Fruit fly (Drosophila melanogaster): ENCODE data around the gene CG14667.
A peak's percentile ranks its signal among the peaks of the same experiment; 100 is the strongest.

CG14667 gene

dm6 chr3R:5363412-5363811 is 11.4 kb upstream of the CG14667 start:
- TF ChIP-seq EcR (GFP tag; optimal IDR thresholded peaks at IDR 0.05) (no peak), pan (optimal IDR thresholded peaks at IDR 0.05) (no peak), CG8478 (optimal IDR thresholded peaks at IDR 0.05) (no peak), Dll (optimal IDR thresholded peaks at IDR 0.05) (no peak), usp (GFP tag; optimal IDR thresholded peaks at IDR 0.05) (no peak), psq (optimal IDR thresholded peaks at IDR 0.05) (no peak)

DNA sequence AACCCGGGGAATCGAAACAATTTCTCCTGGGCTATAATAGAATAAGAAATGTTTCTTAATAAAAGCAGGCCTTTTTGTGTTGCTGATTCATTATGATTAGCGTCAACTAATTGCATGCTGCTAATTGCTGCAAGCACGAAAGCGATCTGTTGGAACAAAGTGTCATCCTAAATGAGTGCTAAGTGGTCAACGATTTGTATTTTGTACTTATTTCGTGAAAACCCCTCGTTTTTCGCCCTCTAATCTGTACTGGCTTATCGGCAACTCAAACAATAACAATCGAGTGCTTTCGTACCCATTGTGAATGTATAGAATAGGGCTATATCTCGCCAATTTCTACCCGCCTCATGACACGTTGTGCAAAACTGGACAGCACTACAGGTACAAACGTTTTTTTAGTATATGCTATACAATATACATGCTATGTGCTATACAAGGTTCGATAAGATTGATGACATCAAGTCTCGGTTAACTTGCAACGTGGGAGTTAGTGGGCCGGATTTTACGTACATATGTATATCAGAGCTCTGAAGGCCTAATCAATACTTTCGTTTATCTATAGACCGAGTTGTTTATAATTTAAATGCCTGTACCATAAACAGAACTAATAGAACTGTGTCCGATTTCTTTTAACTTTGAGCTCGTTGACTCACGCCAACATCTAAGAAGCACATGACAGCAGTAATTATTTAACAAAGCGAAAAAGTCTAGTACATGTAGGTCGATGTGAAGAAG is 10.1 kb upstream of the CG14667 start:
- TF ChIP-seq usp (GFP tag; optimal IDR thresholded peaks at IDR 0.05) (no peak), pan (optimal IDR thresholded peaks at IDR 0.05) (no peak), Dll (optimal IDR thresholded peaks at IDR 0.05) (no peak), EcR (GFP tag; optimal IDR thresholded peaks at IDR 0.05) (no peak), CG8478 (optimal IDR thresholded peaks at IDR 0.05) (no peak)

- TF ChIP-seq CG8478 (optimal IDR thresholded peaks at IDR 0.05) (no peak), EcR (GFP tag; optimal IDR thresholded peaks at IDR 0.05) (no peak)
Observed at dm6 chr3R:5367512-5368169, 7.2 kb upstream of the CG14667 start.

DNA sequence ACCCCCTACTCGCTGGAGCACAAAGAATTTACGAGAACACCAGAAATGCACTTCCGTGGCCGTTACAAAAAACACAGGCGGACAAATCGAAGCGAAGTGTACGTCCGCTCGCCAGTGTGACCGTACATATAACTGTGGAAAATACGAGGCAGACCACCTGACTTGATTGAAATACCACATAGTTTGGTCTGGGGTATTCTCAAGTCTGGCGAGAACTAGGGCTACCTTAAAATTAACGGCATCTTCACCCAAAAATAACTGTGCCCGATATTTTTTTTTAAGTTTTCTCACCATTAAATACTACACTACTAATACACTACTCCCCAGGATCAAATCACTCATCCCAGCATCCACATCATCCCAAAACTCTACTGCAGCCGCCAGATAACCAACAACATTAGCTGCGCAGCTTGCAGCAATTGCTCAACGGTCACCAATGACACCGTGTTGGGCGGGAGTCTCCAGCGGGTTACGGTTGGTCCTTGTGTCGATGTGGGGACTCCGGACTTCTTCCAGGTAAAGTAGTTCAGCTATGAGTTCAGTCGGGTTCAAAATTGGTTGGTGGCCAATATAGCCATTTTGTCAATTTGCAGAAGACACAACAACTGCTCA is 6.5 kb upstream of the CG14667 start, which contains the start of gene Cerk:
Gene Cerk, minus strand, starts transcription at position 137 of the 612 bp plus-strand sequence.
- TF ChIP-seq usp (GFP tag; optimal IDR thresholded peaks at IDR 0.05) (no peak), psq (optimal IDR thresholded peaks at IDR 0.05) (no peak)

DNA sequence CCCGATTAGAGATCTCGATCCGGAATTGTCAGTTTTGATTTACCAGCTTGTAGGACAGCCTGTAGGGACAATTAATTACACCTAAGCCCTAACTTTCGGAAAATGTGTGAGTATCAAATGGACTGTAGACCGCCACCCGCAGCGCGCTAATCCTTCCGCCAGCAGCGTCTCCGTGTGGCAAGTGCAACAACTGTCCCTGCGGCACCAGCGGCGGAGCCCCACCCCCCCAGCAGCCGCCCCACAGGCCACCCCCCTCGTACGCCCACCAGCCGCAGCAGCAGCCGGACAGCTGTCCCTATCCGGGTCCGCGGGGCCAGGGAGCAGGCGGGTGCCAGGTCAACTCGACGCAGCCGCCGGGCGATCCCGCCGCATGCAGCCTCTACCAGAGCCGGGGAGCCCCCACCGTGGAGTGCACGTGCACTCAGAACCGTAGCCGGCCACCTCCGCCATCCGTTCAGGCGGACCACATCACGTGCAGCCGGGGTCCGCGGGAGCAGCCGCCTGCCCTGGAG is 5.3 kb upstream of the CG14667 start, which contains the start of the genes CG31542 and CG34277:
Gene CG31542, plus strand, starts transcription at position 51 of the 512 bp plus-strand sequence.
Gene CG34277, plus strand, starts transcription at position 51 of the 512 bp plus-strand sequence.
- no peak for TF ChIP-seq pan (optimal IDR thresholded peaks at IDR 0.05)
- TF ChIP-seq EcR (GFP tag; optimal IDR thresholded peaks at IDR 0.05) = no peak
- TF ChIP-seq usp (GFP tag; optimal IDR thresholded peaks at IDR 0.05) = no peak
- no peak for TF ChIP-seq CG8478 (optimal IDR thresholded peaks at IDR 0.05)
- no peak for TF ChIP-seq Dll (optimal IDR thresholded peaks at IDR 0.05)
- no peak for TF ChIP-seq psq (optimal IDR thresholded peaks at IDR 0.05)

- TF ChIP-seq Dll (optimal IDR thresholded peaks at IDR 0.05) (no peak), psq (optimal IDR thresholded peaks at IDR 0.05) (peak; percentile 28), pan (optimal IDR thresholded peaks at IDR 0.05) (no peak)
Observed at dm6 chr3R:5371563-5371962, 3.3 kb upstream of the CG14667 start, which contains the start of gene Polr2F. Gene Polr2F (plus strand): TSS chr3R:5371795.

DNA sequence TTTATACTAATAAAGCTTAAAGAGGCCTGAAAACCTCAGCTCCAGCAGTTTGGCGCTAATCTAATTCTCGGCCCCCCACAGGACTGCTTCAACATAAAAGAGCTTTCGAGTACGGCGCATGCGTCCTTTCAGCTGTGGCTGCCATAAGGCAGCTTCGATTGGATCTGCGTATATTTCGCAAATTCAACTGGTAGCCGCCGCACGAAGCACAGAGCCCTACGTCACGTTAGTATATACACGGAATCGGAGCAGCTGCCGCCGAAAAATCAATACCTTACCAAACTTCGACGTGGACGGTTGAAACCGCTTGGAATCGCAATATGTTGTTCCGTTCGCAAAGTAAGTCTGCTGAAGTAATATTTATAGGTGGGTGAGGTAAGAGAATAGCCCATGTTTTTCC is 1.8 kb downstream of the CG14667 start, which contains the start of gene 7B2:
Gene 7B2, plus strand, starts transcription at position 169 of the 400 bp plus-strand sequence.
- TF ChIP-seq EcR (GFP tag; optimal IDR thresholded peaks at IDR 0.05) (no peak), Dll (optimal IDR thresholded peaks at IDR 0.05) (no peak), psq (optimal IDR thresholded peaks at IDR 0.05) (no peak), pan (optimal IDR thresholded peaks at IDR 0.05) (no peak), CG8478 (optimal IDR thresholded peaks at IDR 0.05) (no peak), usp (GFP tag; optimal IDR thresholded peaks at IDR 0.05) (no peak)

- TF ChIP-seq CG8478 (optimal IDR thresholded peaks at IDR 0.05) = no peak
- no peak for TF ChIP-seq pan (optimal IDR thresholded peaks at IDR 0.05)
- no peak for TF ChIP-seq EcR (GFP tag; optimal IDR thresholded peaks at IDR 0.05)
- TF ChIP-seq psq (optimal IDR thresholded peaks at IDR 0.05) = no peak
- TF ChIP-seq usp (GFP tag; optimal IDR thresholded peaks at IDR 0.05) = no peak
- no peak for TF ChIP-seq Dll (optimal IDR thresholded peaks at IDR 0.05)
Observed at dm6 chr3R:5385761-5386160, 10.9 kb downstream of the CG14667 start.

DNA sequence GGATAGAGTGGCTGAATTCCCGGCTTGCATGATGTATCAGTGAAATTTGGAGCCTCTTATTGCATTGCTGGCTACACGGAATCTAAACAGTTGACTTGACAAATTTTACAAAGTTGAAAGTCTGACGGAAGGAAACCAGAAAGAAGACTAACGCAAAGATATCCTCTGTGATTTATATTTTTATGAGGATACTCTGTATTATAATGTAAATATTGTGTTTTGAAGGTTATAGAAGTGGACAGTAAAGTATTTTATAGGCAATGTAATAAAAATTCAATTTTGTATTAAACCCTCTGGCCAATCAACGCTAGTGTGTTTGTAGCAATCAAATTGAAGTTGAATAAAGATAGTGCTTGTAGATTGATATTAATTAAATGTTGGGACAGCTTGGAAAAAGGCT is 12.7 kb downstream of the CG14667 start, which contains the start of gene CG14668:
Gene CG14668, minus strand, starts transcription at position 101 of the 400 bp plus-strand sequence.
- TF ChIP-seq CG8478 (optimal IDR thresholded peaks at IDR 0.05) = no peak
- no peak for TF ChIP-seq EcR (GFP tag; optimal IDR thresholded peaks at IDR 0.05)
- TF ChIP-seq pan (optimal IDR thresholded peaks at IDR 0.05) = no peak
- TF ChIP-seq Dll (optimal IDR thresholded peaks at IDR 0.05) = no peak
- no peak for TF ChIP-seq psq (optimal IDR thresholded peaks at IDR 0.05)
- no peak for TF ChIP-seq usp (GFP tag; optimal IDR thresholded peaks at IDR 0.05)

DNA sequence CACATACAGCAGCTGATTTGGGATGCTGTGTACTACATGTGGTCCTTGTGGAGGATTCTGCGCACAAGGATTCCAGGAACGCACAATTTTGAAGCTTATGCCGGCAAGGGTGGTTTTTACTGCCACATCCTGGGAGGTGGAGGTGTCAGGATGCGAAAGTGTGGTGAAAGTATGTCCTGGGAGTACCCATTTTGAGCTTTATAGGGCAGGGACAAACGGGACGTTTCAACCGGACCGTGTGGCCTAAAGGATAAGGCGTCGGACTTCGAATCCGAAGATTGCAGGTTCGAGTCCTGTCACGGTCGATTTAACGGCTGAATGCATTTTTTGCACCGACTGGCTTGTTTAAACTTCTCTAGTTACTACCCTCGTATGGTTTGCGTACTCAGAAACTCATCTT is 13.2 kb downstream of the CG14667 start:
- TF ChIP-seq Dll (optimal IDR thresholded peaks at IDR 0.05) (no peak), pan (optimal IDR thresholded peaks at IDR 0.05) (no peak), usp (GFP tag; optimal IDR thresholded peaks at IDR 0.05) (no peak), CG8478 (optimal IDR thresholded peaks at IDR 0.05) (no peak), psq (optimal IDR thresholded peaks at IDR 0.05) (no peak), EcR (GFP tag; optimal IDR thresholded peaks at IDR 0.05) (no peak)

DNA sequence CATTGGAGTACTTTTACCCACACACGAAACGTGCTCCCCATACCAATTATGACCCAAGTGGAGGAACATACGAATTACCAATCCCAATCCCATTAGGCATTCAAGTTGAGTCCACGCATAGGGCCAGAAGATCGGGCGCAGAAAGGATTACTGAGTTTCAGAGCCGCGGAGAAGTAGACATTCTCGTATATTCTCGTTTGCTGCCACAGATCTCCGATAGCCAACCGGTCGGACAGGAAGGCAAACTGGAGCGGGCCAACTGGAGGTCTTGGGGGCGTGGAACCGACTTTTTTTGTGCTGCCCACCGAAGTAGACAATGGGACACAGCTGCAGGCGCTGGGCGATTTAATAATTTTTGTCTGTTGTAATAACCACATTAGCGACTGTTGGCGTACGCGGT is 14.2 kb downstream of the CG14667 start:
- TF ChIP-seq CG8478 (optimal IDR thresholded peaks at IDR 0.05) (no peak), Dll (optimal IDR thresholded peaks at IDR 0.05) (no peak), psq (optimal IDR thresholded peaks at IDR 0.05) (no peak), pan (optimal IDR thresholded peaks at IDR 0.05) (no peak), EcR (GFP tag; optimal IDR thresholded peaks at IDR 0.05) (no peak), usp (GFP tag; optimal IDR thresholded peaks at IDR 0.05) (no peak)

DNA sequence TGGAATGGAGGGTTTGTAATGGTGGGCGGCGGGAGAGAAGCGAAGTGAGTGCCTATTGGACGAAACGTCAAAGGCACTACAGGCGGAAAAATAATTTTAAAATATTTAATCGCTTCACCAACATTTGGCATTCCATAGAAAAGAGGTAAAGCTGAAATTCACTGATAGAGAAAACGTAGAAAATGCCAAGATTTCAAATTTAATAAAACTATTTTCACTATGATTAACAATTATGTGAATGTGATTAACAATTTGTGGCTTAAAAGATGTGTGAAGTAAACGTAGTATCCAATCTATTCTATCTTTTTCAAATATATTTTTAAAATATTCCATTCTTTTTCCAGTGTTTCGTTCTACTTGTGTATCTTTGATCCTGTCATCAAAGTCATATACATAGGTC is 14.6 kb downstream of the CG14667 start:
- TF ChIP-seq CG8478 (optimal IDR thresholded peaks at IDR 0.05) (no peak), EcR (GFP tag; optimal IDR thresholded peaks at IDR 0.05) (no peak), psq (optimal IDR thresholded peaks at IDR 0.05) (no peak), pan (optimal IDR thresholded peaks at IDR 0.05) (no peak), usp (GFP tag; optimal IDR thresholded peaks at IDR 0.05) (no peak)
